Fruit fly (Drosophila melanogaster): ENCODE measurements around the gene CG31097.

DNA sequence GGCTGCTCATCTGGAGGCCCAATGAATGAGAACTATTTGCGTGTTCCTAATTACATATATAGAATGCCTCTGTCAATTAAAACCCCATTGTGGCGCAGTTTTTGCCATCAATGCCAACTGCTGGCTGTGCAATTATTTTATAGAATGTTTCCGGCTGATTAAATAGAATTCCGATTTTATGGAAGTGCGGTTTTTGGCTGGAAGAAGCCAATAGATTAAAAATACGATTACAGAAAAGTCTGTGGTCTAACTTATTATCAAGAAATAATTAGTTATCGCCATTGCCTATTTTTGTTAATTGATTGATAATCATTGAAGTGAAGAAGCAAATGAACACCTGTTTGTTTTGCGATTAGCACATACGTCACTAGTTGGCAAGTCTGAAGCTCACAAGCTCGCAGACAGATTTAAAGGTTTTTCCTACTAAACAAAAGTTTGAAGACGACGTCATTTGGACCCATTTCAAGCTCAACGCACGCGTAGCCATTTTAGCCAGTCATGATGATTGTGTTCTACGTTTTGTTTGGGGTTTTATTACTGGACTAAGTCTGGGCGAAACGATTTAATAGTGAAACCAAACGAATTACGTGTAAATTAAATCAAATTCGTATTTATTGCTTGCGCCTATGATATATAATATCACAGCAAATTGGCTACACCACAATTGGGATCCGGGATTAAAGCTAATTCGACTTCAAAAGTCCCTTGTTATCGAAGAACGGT, 8.4 kb upstream of the CG31097 start:
- TF ChIP-seq pad (GFP tag; optimal IDR thresholded peaks at IDR 0.05) = no peak
- no peak for TF ChIP-seq bab1 (GFP tag; optimal IDR thresholded peaks at IDR 0.05)
- TF ChIP-seq toe (GFP tag; optimal IDR thresholded peaks at IDR 0.05) = no peak
- TF ChIP-seq CG7045 (GFP tag; optimal IDR thresholded peaks at IDR 0.05) = no peak
- TF ChIP-seq Mnt (GFP tag; optimal IDR thresholded peaks at IDR 0.05) = no peak
- no peak for TF ChIP-seq CG1620 (GFP tag; optimal IDR thresholded peaks at IDR 0.05)
- no peak for TF ChIP-seq CG7101 (tag; optimal IDR thresholded peaks at IDR 0.05)
- peak; percentile 73 for TF ChIP-seq cic (GFP tag; optimal IDR thresholded peaks at IDR 0.05)
- peak; percentile 54 to 91 for TF ChIP-seq cnc (optimal IDR thresholded peaks at IDR 0.05)
- TF ChIP-seq tj (GFP tag; optimal IDR thresholded peaks at IDR 0.05) = peak; percentile 28
- no peak for TF ChIP-seq Hr96 (GFP tag; optimal IDR thresholded peaks at IDR 0.05)
- no peak for TF ChIP-seq Crg-1 (GFP tag; optimal IDR thresholded peaks at IDR 0.05)
- peak; percentile 95 for TF ChIP-seq kay (GFP tag; ENCODE audit: borderline replicate concordance)
- TF ChIP-seq CG11617 (GFP tag; optimal IDR thresholded peaks at IDR 0.05) = no peak
